Fruit fly (Drosophila melanogaster): ENCODE data around the gene Amnionless.

Gene Amnionless

DNA sequence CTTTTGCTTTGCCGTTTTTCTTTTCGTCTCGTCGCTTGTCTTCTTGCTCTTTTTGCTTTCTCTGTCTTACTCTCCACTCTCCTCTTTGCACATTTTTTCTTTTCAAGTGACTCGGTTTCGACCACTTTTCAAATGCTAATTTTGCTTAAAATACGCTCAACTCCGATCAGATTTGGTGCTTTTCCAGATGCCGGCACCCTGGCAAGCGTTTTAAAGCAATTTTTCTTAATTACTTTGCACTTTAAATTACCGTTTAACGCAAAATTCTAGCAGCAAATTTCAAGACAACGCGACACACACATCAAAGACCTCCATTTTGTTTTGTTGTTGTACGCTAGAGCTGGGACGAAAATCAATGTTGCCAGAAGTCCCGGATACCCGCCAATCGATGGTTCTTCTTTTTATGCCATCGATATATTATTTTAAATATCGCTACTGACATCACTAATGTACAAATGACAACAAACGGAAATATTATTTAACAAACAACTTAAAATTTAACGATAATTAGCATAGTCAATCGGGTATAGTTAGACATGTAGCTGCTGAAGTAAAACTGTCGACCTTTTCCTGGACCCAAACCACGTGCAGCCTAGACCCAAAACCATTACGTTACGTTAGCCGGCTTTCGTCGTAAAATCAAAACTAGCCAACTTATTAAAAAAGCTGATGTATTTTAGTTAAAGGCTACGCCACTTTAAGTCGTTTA lies 38.3 kb downstream of the Amnionless start, which contains the start of gene kis (continued):
- TF ChIP-seq CG13296 (GFP tag; optimal IDR thresholded peaks at IDR 0.05) (peak; percentile 30), Fer3 (tag; optimal IDR thresholded peaks at IDR 0.05) (peak; percentile 37), CoRest (tag; optimal IDR thresholded peaks at IDR 0.05) (peak; percentile 36), CG30431 (GFP tag; optimal IDR thresholded peaks at IDR 0.05) (no peak), gfzf (GFP tag; optimal IDR thresholded peaks at IDR 0.05) (peak; percentile 54), CG10274 (GFP tag; optimal IDR thresholded peaks at IDR 0.05) (no peak), CG31365 (tag; optimal IDR thresholded peaks at IDR 0.05) (peak; percentile 12), HmgZ (tag; optimal IDR thresholded peaks at IDR 0.05) (peak; percentile 81), CG18476 (GFP tag; optimal IDR thresholded peaks at IDR 0.05) (peak; percentile 2), mld (GFP tag; IDR thresholded peaks at IDR 0.05; ENCODE audit: partially characterized antibody) (peak; percentile 89), HLH54F (GFP tag; optimal IDR thresholded peaks at IDR 0.05) (peak; percentile 60), CG10462 (GFP tag; optimal IDR thresholded peaks at IDR 0.05) (no peak), CG1647 (GFP tag; optimal IDR thresholded peaks at IDR 0.05) (peak; percentile 3), Usf (GFP tag; optimal IDR thresholded peaks at IDR 0.05) (no peak), CG3847 (GFP tag; IDR thresholded peaks at IDR 0.05) (peak; percentile 61), CG12769 (tag; optimal IDR thresholded peaks at IDR 0.05) (peak; percentile 70), bowl (GFP tag; IDR thresholded peaks at IDR 0.05) (no peak), CG9876 (GFP tag; optimal IDR thresholded peaks at IDR 0.05) (no peak), ssp (GFP tag; IDR thresholded peaks at IDR 0.05) (no peak), CG7928 (GFP tag; optimal IDR thresholded peaks at IDR 0.05) (no peak), CG10543 (GFP tag; optimal IDR thresholded peaks at IDR 0.05) (peak; percentile 64), az2 (GFP tag; optimal IDR thresholded peaks at IDR 0.05) (peak; percentile 52), Xrp1 (GFP tag; IDR thresholded peaks at IDR 0.05) (no peak; the same call in 1 of the 2 replicates), CG8478 (optimal IDR thresholded peaks at IDR 0.05) (no peak), Elba2 (GFP tag; optimal IDR thresholded peaks at IDR 0.05) (no peak), crp (GFP tag; optimal IDR thresholded peaks at IDR 0.05) (peak in 1 of 2 experiments; percentile 3), Lhr (GFP tag; optimal IDR thresholded peaks at IDR 0.05) (peak; percentile 78), NfI (GFP tag; optimal IDR thresholded peaks at IDR 0.05) (peak; percentile 9), fd96Cb (tag; optimal IDR thresholded peaks at IDR 0.05) (no peak), yki (optimal IDR thresholded peaks at IDR 0.05) (no peak), tio (GFP tag; optimal IDR thresholded peaks at IDR 0.05) (no peak), Ssrp (tag; optimal IDR thresholded peaks at IDR 0.05) (no peak), tx (GFP tag; optimal IDR thresholded peaks at IDR 0.05) (peak; percentile 50), Six4 (GFP tag; optimal IDR thresholded peaks at IDR 0.05) (no peak), cg (GFP tag; optimal IDR thresholded peaks at IDR 0.05) (peak; percentile 47), ab (GFP tag; optimal IDR thresholded peaks at IDR 0.05) (peak; percentile 11), CG7271 (tag; optimal IDR thresholded peaks at IDR 0.05) (peak; percentile 20), croc (GFP tag; conservative IDR thresholded peaks at IDR 0.05) (no peak), Poxn (GFP tag; IDR thresholded peaks at IDR 0.05) (no peak), CG13123 (GFP tag; optimal IDR thresholded peaks at IDR 0.05) (no peak), inv (GFP tag; IDR thresholded peaks at IDR 0.05; ENCODE audit: partially characterized antibody) (peak; percentile 94), odd (GFP tag; optimal IDR thresholded peaks at IDR 0.05) (no peak), phol (tag; optimal IDR thresholded peaks at IDR 0.05) (peak; percentile 99), E2f1 (GFP tag; IDR thresholded peaks at IDR 0.05) (0 out of 2 replicates have a peak, but pooled peaks have one; percentile 14), fd64A (GFP tag; optimal IDR thresholded peaks at IDR 0.05) (no peak), Fer2 (tag; optimal IDR thresholded peaks at IDR 0.05) (no peak), CG7987 (GFP tag; optimal IDR thresholded peaks at IDR 0.05) (peak; percentile 25), CG14014 (GFP tag; IDR thresholded peaks at IDR 0.05) (no peak), HHEX (GFP tag; optimal IDR thresholded peaks at IDR 0.05) (no peak), B-H1 (GFP tag; IDR thresholded peaks at IDR 0.05) (no peak)
